Worm (Caenorhabditis elegans) whole organism, mixed stage, embryonic: Measurements from ENCODE around the gene F54C9.11.

Experiments
- M03D4.4 ChIP-seq: sonication (generic microtip); optimal IDR thresholded peaks from 2 replicates; lab custom pipeline; 2017; ENCODE audit warnings: mild to moderate bottlenecking, missing genetic modification characterization, missing compliant biosample characterization
- bed-3 ChIP-seq: fragments of 200-800 bp; sonication (Bioruptor generic); optimal IDR thresholded peaks from 3 replicates; lab custom pipeline; 2018; ENCODE audit warnings: mild to moderate bottlenecking, missing genetic modification characterization, moderate library complexity, missing compliant biosample characterization
- blmp-1 ChIP-seq: fragments of 150-350 bp; optimal IDR thresholded peaks from 2 replicates; lab custom pipeline; 2014; ENCODE audit warnings: missing biosample characterization, missing genetic modification characterization
- ceh-39 ChIP-seq: fragments of 150-350 bp; optimal IDR thresholded peaks from 2 replicates; lab custom pipeline; 2014; ENCODE audit warnings: missing biosample characterization, missing genetic modification characterization
- ceh-43 ChIP-seq: fragments of 200-800 bp; sonication (Bioruptor generic); optimal IDR thresholded peaks from 2 replicates; lab custom pipeline; 2018; ENCODE audit warnings: mild to moderate bottlenecking, missing genetic modification characterization, moderate library complexity, missing compliant biosample characterization
- ceh-83 ChIP-seq: fragments of 200-800 bp; sonication (Bioruptor generic); optimal IDR thresholded peaks from 2 replicates; lab custom pipeline; 2018; ENCODE audit warnings: mild to moderate bottlenecking, missing genetic modification characterization, missing compliant biosample characterization
- ces-1 ChIP-seq: fragments of 150-350 bp; optimal IDR thresholded peaks from 2 replicates; lab custom pipeline; 2014; ENCODE audit warnings: missing biosample characterization, missing genetic modification reagents, missing genetic modification characterization
- cnd-1 ChIP-seq: fragments of 200-800 bp; sonication (Bioruptor generic); optimal IDR thresholded peaks from 2 replicates; lab custom pipeline; 2018; ENCODE audit warnings: mild to moderate bottlenecking, missing genetic modification characterization, missing compliant biosample characterization
- drap-1 ChIP-seq: fragments of 200-800 bp; sonication (Bioruptor generic); optimal IDR thresholded peaks from 3 replicates; lab custom pipeline; 2018; ENCODE audit warnings: mild to moderate bottlenecking, missing genetic modification characterization, missing compliant biosample characterization
- elt-1 ChIP-seq: sonication (generic microtip); optimal IDR thresholded peaks from 2 replicates; lab custom pipeline; 2017; ENCODE audit warnings: missing genetic modification characterization, mild to moderate bottlenecking, missing compliant biosample characterization, antibody characterized with exemption, moderate library complexity, borderline replicate concordance; ENCODE audit not compliant: insufficient read depth
- elt-3 ChIP-seq: fragments of 150-350 bp; optimal IDR thresholded peaks from 2 replicates; lab custom pipeline; 2014; ENCODE audit warnings: missing biosample characterization, missing genetic modification characterization
- flh-1 ChIP-seq: fragments of 200-800 bp; sonication (Bioruptor generic); optimal IDR thresholded peaks from 2 replicates; lab custom pipeline; 2018; ENCODE audit warnings: mild to moderate bottlenecking, missing genetic modification characterization, moderate library complexity, missing compliant biosample characterization
- ham-2 ChIP-seq: fragments of 200-800 bp; sonication (Bioruptor generic); optimal IDR thresholded peaks from 2 replicates; lab custom pipeline; 2018; ENCODE audit warnings: mild to moderate bottlenecking, missing genetic modification characterization, missing compliant biosample characterization
- hlh-1 ChIP-seq: fragments of 150-350 bp; optimal IDR thresholded peaks from 2 replicates; lab custom pipeline; 2014; ENCODE audit warnings: missing biosample characterization, missing genetic modification reagents, missing genetic modification characterization
- lin-13 ChIP-seq: fragments of 150-350 bp; optimal IDR thresholded peaks from 2 replicates; lab custom pipeline; 2014; ENCODE audit warnings: missing biosample characterization, missing genetic modification characterization
- lin-32 ChIP-seq: fragments of 200-800 bp; sonication (Bioruptor generic); optimal IDR thresholded peaks from 2 replicates; lab custom pipeline; 2018; ENCODE audit warnings: mild to moderate bottlenecking, missing genetic modification characterization, missing compliant biosample characterization
- lsy-2 ChIP-seq: fragments of 150-350 bp; optimal IDR thresholded peaks from 2 replicates; lab custom pipeline; 2014; ENCODE audit warnings: missing biosample characterization, missing genetic modification characterization
- mab-5 ChIP-seq: fragments of 150-350 bp; optimal IDR thresholded peaks from 2 replicates; lab custom pipeline; 2014; ENCODE audit warnings: missing biosample characterization, missing genetic modification characterization
- mep-1 ChIP-seq: fragments of 150-350 bp; optimal IDR thresholded peaks from 2 replicates; lab custom pipeline; 2017; ENCODE audit warnings: missing biosample characterization, missing genetic modification reagents, missing genetic modification characterization, inconsistent platforms
- mls-2 ChIP-seq: sonication (generic microtip); optimal IDR thresholded peaks from 2 replicates; lab custom pipeline; 2016; ENCODE audit warnings: mild to moderate bottlenecking, missing genetic modification characterization, moderate library complexity, missing compliant biosample characterization
- nhr-12 ChIP-seq: fragments of 150-350 bp; optimal IDR thresholded peaks from 2 replicates; lab custom pipeline; 2014; ENCODE audit warnings: missing biosample characterization, missing genetic modification characterization
- nhr-2 ChIP-seq: fragments of 150-350 bp; optimal IDR thresholded peaks from 2 replicates; lab custom pipeline; 2014; ENCODE audit warnings: missing biosample characterization, missing genetic modification characterization
- nhr-237 ChIP-seq: fragments of 150-350 bp; optimal IDR thresholded peaks from 2 replicates; lab custom pipeline; 2014; ENCODE audit warnings: missing biosample characterization, missing genetic modification characterization
- nhr-28 ChIP-seq: fragments of 150-350 bp; optimal IDR thresholded peaks from 2 replicates; lab custom pipeline; 2014; ENCODE audit warnings: missing biosample characterization, missing genetic modification characterization
- nhr-76 ChIP-seq: sonication (generic microtip); optimal IDR thresholded peaks from 2 replicates; lab custom pipeline; 2017; ENCODE audit warnings: missing biosample characterization, missing genetic modification characterization
- pha-4 ChIP-seq: fragments of 150-350 bp; optimal IDR thresholded peaks from 2 replicates; lab custom pipeline; 2018; ENCODE audit warnings: missing biosample characterization, missing genetic modification reagents, missing genetic modification characterization
- sem-2 ChIP-seq: fragments of 200-800 bp; sonication (Bioruptor generic); optimal IDR thresholded peaks from 2 replicates; lab custom pipeline; 2018; ENCODE audit warnings: mild to moderate bottlenecking, missing genetic modification characterization, missing compliant biosample characterization
- snpc-4 ChIP-seq: fragments of 150-350 bp; optimal IDR thresholded peaks from 2 replicates; lab custom pipeline; 2014; ENCODE audit warnings: missing biosample characterization, missing genetic modification characterization
- sptf-1 ChIP-seq: sonication (generic microtip); optimal IDR thresholded peaks from 2 replicates; lab custom pipeline; 2017; ENCODE audit warnings: mild to moderate bottlenecking, missing genetic modification characterization, moderate library complexity, missing compliant biosample characterization
- tbx-8 ChIP-seq: fragments of 200-800 bp; sonication (Bioruptor generic); optimal IDR thresholded peaks from 2 replicates; lab custom pipeline; 2018; ENCODE audit warnings: mild to moderate bottlenecking, missing genetic modification characterization, moderate library complexity, missing compliant biosample characterization
- unc-120 ChIP-seq: sonication (generic microtip); optimal IDR thresholded peaks from 2 replicates; lab custom pipeline; 2017; ENCODE audit warnings: missing genetic modification characterization, missing compliant biosample characterization; ENCODE audit not compliant: poor library complexity, severe bottlenecking
- unc-39 ChIP-seq: fragments of 150-350 bp; optimal IDR thresholded peaks from 2 replicates; lab custom pipeline; 2014; ENCODE audit warnings: missing biosample characterization, missing genetic modification characterization
- unc-62 ChIP-seq: fragments of 150-350 bp; optimal IDR thresholded peaks from 2 replicates; lab custom pipeline; 2014; ENCODE audit warnings: missing biosample characterization, missing genetic modification reagents, missing genetic modification characterization
- zip-8 ChIP-seq: fragments of 150-350 bp; optimal IDR thresholded peaks from 2 replicates; lab custom pipeline; 2014; ENCODE audit warnings: missing biosample characterization, missing genetic modification characterization
- ztf-11 ChIP-seq: fragments of 150-350 bp; optimal IDR thresholded peaks from 2 replicates; lab custom pipeline; 2014; ENCODE audit warnings: missing biosample characterization, missing genetic modification characterization

The F54C9.11 gene

DNA sequence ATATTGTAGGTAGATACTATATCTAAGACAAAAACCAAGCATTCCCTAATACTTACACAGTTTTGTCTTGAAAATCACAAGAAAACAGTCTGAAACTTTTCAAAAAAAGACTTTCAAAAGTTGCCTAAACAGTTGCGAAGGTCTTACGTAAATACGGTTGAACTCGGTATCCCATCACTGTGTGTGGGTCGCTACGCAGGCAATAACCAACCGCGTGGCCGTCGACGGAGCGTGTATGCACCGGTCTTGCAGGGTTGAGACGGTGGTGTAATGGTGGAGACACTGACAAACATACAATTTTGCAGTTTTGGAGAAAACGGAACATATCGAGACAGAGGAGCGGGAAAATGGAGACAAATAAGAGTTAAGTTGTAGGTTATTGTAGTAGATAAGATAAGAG lies 23.7 kb downstream of the F54C9.11 start, which contains the start of gene iff-2:
Gene iff-2 (minus strand): TSS at position 141 of the 400 bp plus-strand sequence.
- TF ChIP-seq tbx-8 (GFP tag; lab: Kevin White, UChicago) (peak; percentile 30), pha-4 (tag; lab: Kevin White, UChicago) (peak; percentile 100), ham-2 (GFP tag; lab: Kevin White, UChicago) (peak; percentile 69), nhr-28 (tag; lab: Kevin White, UChicago) (peak; percentile 48), snpc-4 (no peak), nhr-76 (tag; lab: Kevin White, UChicago) (peak; percentile 34), zip-8 (peak; percentile 61), lin-32 (GFP tag; lab: Kevin White, UChicago) (peak; percentile 59), ces-1 (GFP tag; lab: Kevin White, UChicago) (peak; percentile 72), lsy-2 (tag; lab: Kevin White, UChicago) (peak; percentile 93), unc-62 (GFP tag; lab: Kevin White, UChicago) (peak; percentile 85), nhr-12 (tag; lab: Kevin White, UChicago) (peak; percentile 73), ceh-83 (GFP tag; lab: Kevin White, UChicago) (peak; percentile 78), ceh-43 (peak; percentile 64), sptf-1 (peak; percentile 91), flh-1 (GFP tag; lab: Kevin White, UChicago) (no peak), ceh-39 (tag; lab: Kevin White, UChicago) (peak; percentile 99), elt-3 (tag; lab: Kevin White, UChicago) (peak; percentile 87), mab-5 (tag; lab: Kevin White, UChicago) (peak; percentile 33), ztf-11 (peak; percentile 72), cnd-1 (tag; lab: Kevin White, UChicago) (peak; percentile 88), elt-1 (tag; lab: Kevin White, UChicago) (peak; percentile 6), blmp-1 (tag; lab: Kevin White, UChicago) (no peak), unc-120 (tag; lab: Kevin White, UChicago) (peak; percentile 95), hlh-1 (tag; lab: Kevin White, UChicago) (peak; percentile 91), mls-2 (peak; percentile 81), unc-39 (tag; lab: Kevin White, UChicago) (peak; percentile 59), bed-3 (peak; percentile 46), lin-13 (tag; lab: Kevin White, UChicago) (peak; percentile 99), mep-1 (tag; lab: Kevin White, UChicago) (peak; percentile 100), M03D4.4 (peak; percentile 82), nhr-237 (tag; lab: Kevin White, UChicago) (peak; percentile 98), drap-1 (GFP tag; lab: Kevin White, UChicago) (peak; percentile 92), nhr-2 (peak; percentile 82), sem-2 (GFP tag; lab: Kevin White, UChicago) (peak; percentile 21)

DNA sequence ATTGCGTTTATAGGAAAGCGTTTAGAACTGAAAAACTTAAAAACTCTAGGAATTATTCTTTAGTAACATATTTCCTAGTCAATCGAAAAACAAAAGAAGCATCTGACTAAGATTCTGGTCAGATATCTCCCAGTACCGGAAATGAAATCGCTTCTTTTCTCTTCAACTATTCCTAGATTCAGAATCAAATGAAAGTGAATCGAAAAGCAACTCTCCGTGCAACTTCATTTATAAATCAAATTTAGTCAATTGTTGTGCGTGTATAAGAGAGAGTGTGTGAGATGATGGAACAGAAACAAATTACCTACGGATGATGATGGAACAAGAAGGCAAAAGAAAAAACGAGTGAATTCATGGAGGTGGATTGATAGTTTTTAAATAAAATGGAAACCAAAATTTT lies 25.7 kb downstream of the F54C9.11 start:
- no peak for TF ChIP-seq nhr-12 (tag; lab: Kevin White, UChicago)
- TF ChIP-seq lsy-2 (tag; lab: Kevin White, UChicago): no peak
- no peak for TF ChIP-seq nhr-237 (tag; lab: Kevin White, UChicago)
- TF ChIP-seq drap-1 (GFP tag; lab: Kevin White, UChicago): no peak
- TF ChIP-seq ces-1 (GFP tag; lab: Kevin White, UChicago): peak; percentile 96
- TF ChIP-seq, all 35 proteins: peak for 1

DNA sequence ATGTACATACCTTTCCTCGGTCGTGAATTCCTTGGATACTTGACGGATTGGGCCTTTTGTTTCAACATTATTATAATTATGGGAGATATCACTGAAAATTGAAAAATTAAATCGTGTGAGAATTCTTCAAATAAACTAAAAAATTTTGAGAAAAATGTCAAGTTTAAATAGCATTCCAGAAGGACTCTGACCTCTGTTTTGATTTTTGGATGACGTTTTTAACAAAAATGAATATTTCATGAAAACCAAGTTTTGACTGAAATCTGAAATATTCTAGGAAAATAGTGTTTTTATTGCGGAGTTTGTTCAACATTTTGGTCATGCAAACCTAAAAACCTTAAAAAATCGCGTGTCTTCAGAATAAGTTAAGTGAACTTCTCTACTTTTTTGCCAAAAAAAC lies 28.7 kb downstream of the F54C9.11 start, which contains the start of gene glb-27:
Gene glb-27 (minus strand): TSS at position 101 of the 400 bp plus-strand sequence.
- TF ChIP-seq nhr-237 (tag; lab: Kevin White, UChicago): no peak
- TF ChIP-seq nhr-76 (tag; lab: Kevin White, UChicago): no peak
- TF ChIP-seq snpc-4: no peak

DNA sequence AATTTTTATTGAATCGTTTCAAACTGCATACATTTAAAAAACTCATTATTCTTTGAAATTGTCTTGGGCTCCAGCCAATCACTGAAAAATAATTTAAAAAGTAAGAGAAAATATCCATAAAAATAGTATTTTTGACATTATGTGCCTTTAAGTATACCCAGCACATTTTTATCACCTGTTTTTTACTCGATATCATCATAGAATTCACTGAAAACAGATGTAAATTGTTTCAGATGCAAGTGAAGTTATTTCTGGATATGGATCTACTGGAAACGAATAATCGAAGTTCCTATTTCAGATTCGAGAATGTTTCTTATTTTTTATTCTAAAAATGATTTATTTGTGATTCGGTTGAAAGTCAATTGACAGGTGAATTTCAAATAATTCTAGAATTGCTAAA lies 30.3 kb downstream of the F54C9.11 start:
- TF ChIP-seq tbx-8 (GFP tag; lab: Kevin White, UChicago) (no peak), nhr-2 (no peak), mab-5 (tag; lab: Kevin White, UChicago) (no peak), blmp-1 (tag; lab: Kevin White, UChicago) (no peak), ces-1 (GFP tag; lab: Kevin White, UChicago) (no peak), mep-1 (tag; lab: Kevin White, UChicago) (no peak), ceh-43 (no peak), hlh-1 (tag; lab: Kevin White, UChicago) (no peak), elt-3 (tag; lab: Kevin White, UChicago) (no peak), ham-2 (GFP tag; lab: Kevin White, UChicago) (no peak), ztf-11 (no peak), pha-4 (tag; lab: Kevin White, UChicago) (no peak), ceh-39 (tag; lab: Kevin White, UChicago) (no peak)
- TF ChIP-seq, all 35 proteins: peak for 0
